Fruit fly (Drosophila melanogaster): ENCODE data around the gene Oatp74D.

DNA sequence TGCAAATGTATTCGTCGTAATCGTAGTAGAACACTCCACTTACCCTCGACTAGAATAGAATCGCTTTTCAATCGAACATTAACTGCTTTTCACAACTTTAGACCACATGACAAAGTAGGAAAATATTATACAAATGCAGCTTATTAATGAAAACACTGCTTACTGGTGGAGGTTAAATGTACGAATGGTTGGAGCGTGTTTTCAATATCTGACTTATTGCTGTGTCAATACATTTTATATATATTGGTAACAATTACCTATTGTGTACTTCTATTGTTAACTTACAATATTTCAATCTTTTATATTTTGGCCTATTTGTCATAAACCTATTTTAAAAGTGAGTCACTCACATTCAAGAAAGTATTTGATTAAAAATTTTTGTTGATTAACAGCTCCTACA, 53.1 kb downstream of the Oatp74D start:
- TF ChIP-seq ttk (optimal IDR thresholded peaks at IDR 0.05) (no peak), Sin3A (optimal IDR thresholded peaks at IDR 0.05) (no peak)

Data from Kc167 (cell line).